Worm (Caenorhabditis elegans) whole organism, early embryonic: Measurements from ENCODE around the gene C53B4.2.

Experiments
- ceh-13 ChIP-seq: fragments of 200-800 bp; sonication (Bioruptor generic); optimal IDR thresholded peaks from 2 replicates; lab custom pipeline; 2018; ENCODE audit warnings: mild to moderate bottlenecking, missing genetic modification characterization, missing compliant biosample characterization
- ceh-36 ChIP-seq: sonication (generic microtip); optimal IDR thresholded peaks from 2 replicates; lab custom pipeline; 2016; ENCODE audit warnings: missing genetic modification characterization, inconsistent platforms, missing compliant biosample characterization
- ets-7 ChIP-seq: sonication (generic microtip); optimal IDR thresholded peaks from 2 replicates; lab custom pipeline; 2016; ENCODE audit warnings: missing genotype, missing genetic modification characterization, missing compliant biosample characterization
- hmbx-1 ChIP-seq: sonication (generic microtip); optimal IDR thresholded peaks from 2 replicates; lab custom pipeline; 2016; ENCODE audit warnings: mild to moderate bottlenecking, missing genetic modification characterization, missing compliant biosample characterization

C53B4.2 gene

DNA sequence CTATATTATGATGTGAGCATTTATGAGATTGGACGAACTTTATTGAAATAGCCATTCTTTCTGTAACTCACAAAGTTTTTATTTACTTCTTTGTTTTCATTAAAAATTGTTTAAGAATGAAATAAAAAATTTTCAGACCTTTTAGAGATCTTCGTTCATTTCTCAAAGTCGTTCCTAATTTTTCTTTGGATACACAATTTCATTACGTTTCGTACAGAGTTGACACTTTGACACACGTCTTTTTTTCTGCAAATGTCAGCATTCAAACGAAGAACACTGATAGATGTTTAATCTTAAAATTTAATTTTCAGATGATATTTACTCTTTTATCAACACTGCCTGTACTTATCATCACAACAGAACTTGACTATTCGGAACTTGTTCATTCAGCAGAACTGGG, 50.5 kb downstream of the C53B4.2 start, which contains the start of gene acc-2:
Gene acc-2, plus strand, starts transcription at position 301 of the 400 bp plus-strand sequence.
- TF ChIP-seq ets-7 (no peak), ceh-36 (no peak), hmbx-1 (tag; lab: Kevin White, UChicago) (no peak), ceh-13 (GFP tag; lab: Kevin White, UChicago) (no peak)
